Worm (Caenorhabditis elegans) whole organism, L3 larva: ENCODE results near the gene afmd-2.

Experiments used
- elt-3 ChIP-seq, 3 experiments: fragments of 150-350 bp in 1 of 3; sonication (generic microtip) in 2 of 3; optimal IDR thresholded peaks; 2 replicates in 2 of 3; 4 replicates in 1 of 3; lab custom pipeline; 2014 to 2017; ENCODE audit warnings: missing biosample characterization in 3 of 3, missing genetic modification characterization in 3 of 3
- fos-1 ChIP-seq: fragments of 150-350 bp; optimal IDR thresholded peaks from 2 replicates; lab custom pipeline; 2014; ENCODE audit warnings: missing biosample characterization, missing genetic modification characterization
- nhr-67 ChIP-seq: fragments of 150-350 bp; optimal IDR thresholded peaks from 2 replicates; lab custom pipeline; 2014; ENCODE audit warnings: missing biosample characterization, missing genetic modification characterization
- snpc-4 ChIP-seq: fragments of 150-350 bp; optimal IDR thresholded peaks from 2 replicates; lab custom pipeline; 2014; ENCODE audit warnings: missing biosample characterization, missing genetic modification characterization

- TF ChIP-seq snpc-4 (tag; lab: Kevin White, UChicago) (no peak), nhr-67 (no peak), elt-3 (tag; optimal IDR thresholded peaks at IDR 0.05; lab: Kevin White, UChicago) (no peak), fos-1 (tag; lab: Kevin White, UChicago) (no peak)
Measured at ce11 chrIV:13548188-13548587, 39.2 kb downstream of the afmd-2 start, which contains the start of gene F52G2.3.
